Worm (Caenorhabditis elegans) whole organism, midembryonic: ENCODE data around the gene dmd-10.

Source experiments
- flt-1 ChIP-seq: fragments of 200-800 bp; sonication (Bioruptor generic); IDR thresholded peaks from 2 replicates; pipeline ENCODE4 v1.3.6; 2022; ENCODE audit warnings: missing genetic modification characterization, missing compliant biosample characterization
- ref-1 ChIP-seq: fragments of 200-800 bp; sonication (Bioruptor generic); conservative IDR thresholded peaks from 2 replicates; pipeline ENCODE4 v1.3.6; 2022; ENCODE audit warnings: missing genetic modification reagents, missing genetic modification characterization, missing compliant biosample characterization

- TF ChIP-seq flt-1 (GFP tag; lab: Robert Waterston, UW), result no peak
- no peak for TF ChIP-seq ref-1
Observed at ce11 chrV:13264245-13264644, 27.8 kb upstream of the dmd-10 start, which contains the start of gene zip-5.
